Worm (Caenorhabditis elegans) whole organism, L4 larva: ENCODE data around the gene mmcm-1.

ENCODE experiments used
- F37D6.2 ChIP-seq: sonication (generic microtip); optimal IDR thresholded peaks from 2 replicates; lab custom pipeline; 2016; ENCODE audit warnings: mild to moderate bottlenecking, missing genetic modification characterization, missing compliant biosample characterization
- R02D3.7 ChIP-seq: fragments of 150-350 bp; sonication (generic microtip); optimal IDR thresholded peaks from 3 replicates; lab custom pipeline; 2014; ENCODE audit warnings: missing biosample characterization, missing genetic modification characterization
- aha-1 ChIP-seq: fragments of 150-350 bp; peaks from one replicate; lab custom pipeline; 2014; ENCODE audit warnings: missing biosample characterization, missing genetic modification characterization
- ceh-28 ChIP-seq: fragments of 150-350 bp; optimal IDR thresholded peaks from 2 replicates; lab custom pipeline; 2014; ENCODE audit warnings: missing biosample characterization, missing genetic modification reagents, missing genetic modification characterization
- ceh-32 ChIP-seq: sonication (generic microtip); optimal IDR thresholded peaks from 2 replicates; lab custom pipeline; 2016; ENCODE audit warnings: mild to moderate bottlenecking, missing genetic modification characterization, missing compliant biosample characterization; ENCODE audit not compliant: poor library complexity
- ceh-82 ChIP-seq: sonication (generic microtip); optimal IDR thresholded peaks from 2 replicates; lab custom pipeline; 2017; ENCODE audit warnings: missing biosample characterization, missing genetic modification characterization
- ces-1 ChIP-seq: fragments of 150-350 bp; sonication (generic microtip); optimal IDR thresholded peaks from 4 replicates; lab custom pipeline; 2014; ENCODE audit warnings: missing biosample characterization, missing genetic modification reagents, missing genetic modification characterization
- cey-2 ChIP-seq: sonication (generic microtip); optimal IDR thresholded peaks from 3 replicates; lab custom pipeline; 2017; ENCODE audit warnings: missing genetic modification characterization, mild to moderate bottlenecking, missing compliant biosample characterization, antibody characterized with exemption, borderline replicate concordance; ENCODE audit not compliant: insufficient read depth
- ctbp-1 ChIP-seq: fragments of 200-800 bp; sonication (Bioruptor generic); IDR thresholded peaks from 2 replicates; pipeline ENCODE4 v1.3.6; 2022; ENCODE audit warnings: missing genetic modification reagents, missing genetic modification characterization, missing compliant biosample characterization
- daf-12 ChIP-seq: fragments of 150-350 bp; optimal IDR thresholded peaks from 2 replicates; lab custom pipeline; 2014; ENCODE audit warnings: missing biosample characterization, missing genetic modification reagents, missing genetic modification characterization
- daf-16 ChIP-seq, 3 experiments: sonication (generic microtip); optimal IDR thresholded peaks; 2 replicates each; lab custom pipeline; 2016 to 2017; ENCODE audit warnings: missing genetic modification characterization in 3 of 3, missing genetic modification reagents in 3 of 3, mild to moderate bottlenecking in 2 of 3, missing compliant biosample characterization in 2 of 3, missing biosample characterization in 1 of 3, moderate library complexity in 1 of 3
- dmd-6 ChIP-seq: fragments of 200-800 bp; sonication (Bioruptor generic); IDR thresholded peaks from 2 replicates; pipeline ENCODE4 v1.3.6; 2022; ENCODE audit warnings: missing genetic modification reagents, missing genetic modification characterization, missing compliant biosample characterization
- dmd-8 ChIP-seq: fragments of 200-800 bp; sonication (Bioruptor generic); IDR thresholded peaks from 2 replicates; pipeline ENCODE4 v1.3.6; 2022; ENCODE audit warnings: missing genetic modification characterization, missing compliant biosample characterization
- dpl-1 ChIP-seq: fragments of 150-350 bp; optimal IDR thresholded peaks from 2 replicates; lab custom pipeline; 2014; ENCODE audit warnings: missing biosample characterization, missing genetic modification reagents, missing genetic modification characterization
- dve-1 ChIP-seq: sonication (generic microtip); optimal IDR thresholded peaks from 2 replicates; lab custom pipeline; 2017; ENCODE audit warnings: antibody characterized with exemption, mild to moderate bottlenecking, missing genetic modification characterization, missing compliant biosample characterization; ENCODE audit not compliant: insufficient read depth
- egl-27 ChIP-seq: sonication (generic microtip); optimal IDR thresholded peaks from 3 replicates; lab custom pipeline; 2017; ENCODE audit warnings: missing biosample characterization, missing genetic modification reagents, missing genetic modification characterization
- gei-8 ChIP-seq: fragments of 200-800 bp; sonication (Bioruptor generic); optimal IDR thresholded peaks from 2 replicates; lab custom pipeline; 2018; ENCODE audit warnings: mild to moderate bottlenecking, missing genetic modification characterization, missing compliant biosample characterization
- hlh-11 ChIP-seq: fragments of 200-800 bp; sonication (Bioruptor generic); optimal IDR thresholded peaks from 2 replicates; lab custom pipeline; 2018; ENCODE audit warnings: mild to moderate bottlenecking, missing genetic modification characterization, missing compliant biosample characterization
- hlh-30 ChIP-seq: sonication (generic microtip); optimal IDR thresholded peaks from 2 replicates; lab custom pipeline; 2017; ENCODE audit warnings: antibody characterized with exemption, mild to moderate bottlenecking, missing genetic modification characterization, missing compliant biosample characterization; ENCODE audit not compliant: insufficient read depth
- jun-1 ChIP-seq: fragments of 150-350 bp; optimal IDR thresholded peaks from 2 replicates; lab custom pipeline; 2014; ENCODE audit warnings: missing biosample characterization, missing genetic modification reagents, missing genetic modification characterization
- lin-1 ChIP-seq: fragments of 200-800 bp; sonication (Bioruptor generic); IDR thresholded peaks from 2 replicates; pipeline ENCODE4 v1.3.6; 2022; ENCODE audit warnings: missing genetic modification reagents, missing genetic modification characterization, missing compliant biosample characterization
- lin-29 ChIP-seq: fragments of 200-800 bp; sonication (Bioruptor generic); IDR thresholded peaks from 2 replicates; pipeline ENCODE4 v1.3.6; 2022; ENCODE audit warnings: missing genetic modification reagents, missing genetic modification characterization, missing compliant biosample characterization
- lin-39 ChIP-seq: fragments of 150-350 bp; optimal IDR thresholded peaks from 2 replicates; lab custom pipeline; 2014; ENCODE audit warnings: missing biosample characterization, missing genetic modification reagents, missing genetic modification characterization
- lir-3 ChIP-seq: sonication (generic microtip); optimal IDR thresholded peaks from 2 replicates; lab custom pipeline; 2016; ENCODE audit warnings: mild to moderate bottlenecking, missing genetic modification characterization, missing compliant biosample characterization
- lsy-2 ChIP-seq, 2 experiments: fragments of 150-350 bp in 1 of 2; sonication (generic microtip) in 1 of 2; optimal IDR thresholded peaks; 2 replicates each; lab custom pipeline; 2014 to 2017; ENCODE audit warnings: missing biosample characterization in 2 of 2, missing genetic modification characterization in 2 of 2
- madf-5 ChIP-seq, 2 experiments: fragments of 200-800 bp; sonication (Bioruptor generic); IDR thresholded peaks; 2 replicates each; pipeline ENCODE4 v1.3.6; 2022; ENCODE audit warnings: missing compliant biosample characterization in 2 of 2, missing genetic modification characterization in 2 of 2
- madf-9 ChIP-seq: fragments of 200-800 bp; sonication (Bioruptor generic); conservative IDR thresholded peaks from 2 replicates; pipeline ENCODE4 v1.3.6; 2022; ENCODE audit warnings: missing genetic modification reagents, missing genetic modification characterization, missing compliant biosample characterization
- mdl-1 ChIP-seq, 2 experiments: fragments of 150-350 bp in 1 of 2; sonication (generic microtip) in 1 of 2; optimal IDR thresholded peaks; 2 replicates each; lab custom pipeline; 2014 to 2017; ENCODE audit warnings: missing biosample characterization in 2 of 2, missing genetic modification characterization in 2 of 2
- mdt-29 ChIP-seq: fragments of 200-800 bp; sonication (Bioruptor generic); IDR thresholded peaks from 2 replicates; pipeline ENCODE4 v1.3.6; 2022; ENCODE audit warnings: missing genetic modification reagents, missing genetic modification characterization, missing compliant biosample characterization
- mep-1 ChIP-seq: fragments of 150-350 bp; sonication (generic microtip); optimal IDR thresholded peaks from 3 replicates; lab custom pipeline; 2014; ENCODE audit warnings: missing biosample characterization, missing genetic modification characterization
- mxl-3 ChIP-seq: fragments of 200-800 bp; sonication (Bioruptor generic); optimal IDR thresholded peaks from 2 replicates; lab custom pipeline; 2018; ENCODE audit warnings: mild to moderate bottlenecking, missing genetic modification characterization, missing compliant biosample characterization
- nhr-10 ChIP-seq: fragments of 150-350 bp; optimal IDR thresholded peaks from 2 replicates; lab custom pipeline; 2014; ENCODE audit warnings: missing biosample characterization, missing genetic modification characterization
- nhr-102 ChIP-seq: sonication (generic microtip); optimal IDR thresholded peaks from 2 replicates; lab custom pipeline; 2016; ENCODE audit warnings: mild to moderate bottlenecking, missing genetic modification characterization, moderate library complexity, missing compliant biosample characterization
- nhr-11 ChIP-seq: fragments of 150-350 bp; optimal IDR thresholded peaks from 2 replicates; lab custom pipeline; 2014; ENCODE audit warnings: missing biosample characterization, missing genetic modification characterization
- nhr-25 ChIP-seq: sonication (generic microtip); optimal IDR thresholded peaks from 2 replicates; lab custom pipeline; 2017; ENCODE audit warnings: missing genetic modification characterization, mild to moderate bottlenecking, missing compliant biosample characterization, antibody characterized with exemption, moderate library complexity, borderline replicate concordance; ENCODE audit not compliant: insufficient read depth
- nhr-28 ChIP-seq: fragments of 150-350 bp; optimal IDR thresholded peaks from 2 replicates; lab custom pipeline; 2014; ENCODE audit warnings: missing biosample characterization, missing genetic modification characterization
- nhr-41 ChIP-seq: fragments of 200-800 bp; sonication (Bioruptor generic); IDR thresholded peaks from 2 replicates; pipeline ENCODE4 v1.3.6; 2022; ENCODE audit warnings: missing genetic modification reagents, missing genetic modification characterization, missing compliant biosample characterization
- nhr-48 ChIP-seq: sonication (generic microtip); optimal IDR thresholded peaks from 2 replicates; lab custom pipeline; 2016; ENCODE audit warnings: mild to moderate bottlenecking, missing genetic modification characterization, missing compliant biosample characterization
- nhr-6 ChIP-seq: fragments of 150-350 bp; optimal IDR thresholded peaks from 2 replicates; lab custom pipeline; 2014; ENCODE audit warnings: missing biosample characterization, missing genetic modification characterization
- pha-4 ChIP-seq, 2 experiments: fragments of 150-350 bp in 1 of 2; fragments of 200-800 bp in 1 of 2; sonication (Bioruptor generic) in 1 of 2; IDR thresholded peaks in 1 of 2; optimal IDR thresholded peaks in 1 of 2; 2 replicates each; pipeline versions ENCODE4 v1.3.6 to Lab custom; 2014 to 2022; ENCODE audit warnings: missing genetic modification characterization in 2 of 2, missing genetic modification reagents in 2 of 2, missing biosample characterization in 1 of 2, missing compliant biosample characterization in 1 of 2
- pqm-1 ChIP-seq: sonication (generic microtip); optimal IDR thresholded peaks from 2 replicates; lab custom pipeline; 2017; ENCODE audit warnings: missing biosample characterization, missing genetic modification characterization
- rbr-2 ChIP-seq: sonication (generic microtip); optimal IDR thresholded peaks from 2 replicates; lab custom pipeline; 2016; ENCODE audit warnings: missing genotype, missing genetic modification characterization, missing compliant biosample characterization
- set-16 ChIP-seq: fragments of 200-800 bp; sonication (Bioruptor generic); IDR thresholded peaks from 2 replicates; pipeline ENCODE4 v1.3.6; 2022; ENCODE audit warnings: missing genetic modification reagents, missing genetic modification characterization, missing compliant biosample characterization
- tag-97 ChIP-seq: fragments of 200-800 bp; sonication (Bioruptor generic); IDR thresholded peaks from 2 replicates; pipeline ENCODE4 v1.3.6; 2022; ENCODE audit warnings: missing genetic modification characterization, missing compliant biosample characterization
- unc-62 ChIP-seq, 3 experiments: fragments of 150-350 bp in 1 of 3; sonication (generic microtip); optimal IDR thresholded peaks in 2 of 3; peaks in 1 of 3; 1 replicate in 1 of 3; 2 replicates in 2 of 3; lab custom pipeline; 2014 to 2017; ENCODE audit warnings: missing biosample characterization in 3 of 3, missing genetic modification characterization in 3 of 3, missing genetic modification reagents in 3 of 3, missing genotype in 1 of 3
- zfp-2 ChIP-seq: sonication (generic microtip); optimal IDR thresholded peaks from 2 replicates; lab custom pipeline; 2016; ENCODE audit warnings: mild to moderate bottlenecking, missing genetic modification characterization, missing compliant biosample characterization

The mmcm-1 gene

DNA sequence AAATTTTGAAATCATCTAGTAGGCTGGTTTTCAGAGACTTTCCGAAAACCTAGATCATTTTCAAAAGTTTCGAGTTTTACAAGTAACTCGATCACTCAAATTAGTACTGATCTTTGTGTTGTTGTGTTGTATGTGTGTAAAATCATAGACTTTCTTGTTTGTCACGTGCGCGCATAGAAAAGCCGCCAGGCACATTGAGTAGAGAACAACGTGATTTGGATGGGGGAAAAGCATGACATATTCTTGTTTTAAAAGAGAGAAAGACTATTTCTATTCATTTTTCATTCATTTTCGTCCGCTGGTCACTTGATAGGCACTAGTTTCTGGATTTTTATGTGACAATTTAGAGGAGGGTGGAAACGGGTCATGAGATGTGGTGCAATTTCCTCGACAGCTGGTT, 46.7 kb upstream of the mmcm-1 start (continued):
- TF ChIP-seq nhr-102 (tag; lab: Kevin White, UChicago) (no peak), jun-1 (tag; lab: Kevin White, UChicago) (no peak), lin-1 (GFP tag; lab: Robert Waterston, UW) (no peak), pqm-1 (tag; lab: Kevin White, UChicago) (no peak), aha-1 (tag; lab: Kevin White, UChicago) (peak; percentile 96), unc-62 (GFP tag; optimal IDR thresholded peaks at IDR 0.05 in 1 of 2; lab: Kevin White, UChicago) (peak in 1 of 2 experiments; percentile 60), unc-62 (tag; optimal IDR thresholded peaks at IDR 0.05; lab: Kevin White, UChicago) (no peak), dmd-8 (GFP tag; lab: Robert Waterston, UW) (no peak), nhr-10 (tag; lab: Kevin White, UChicago) (no peak), pha-4 (GFP tag; IDR thresholded peaks at IDR 0.05; lab: Robert Waterston, UW) (no peak), pha-4 (tag; optimal IDR thresholded peaks at IDR 0.05; lab: Kevin White, UChicago) (no peak), tag-97 (GFP tag; lab: Robert Waterston, UW) (no peak)

DNA sequence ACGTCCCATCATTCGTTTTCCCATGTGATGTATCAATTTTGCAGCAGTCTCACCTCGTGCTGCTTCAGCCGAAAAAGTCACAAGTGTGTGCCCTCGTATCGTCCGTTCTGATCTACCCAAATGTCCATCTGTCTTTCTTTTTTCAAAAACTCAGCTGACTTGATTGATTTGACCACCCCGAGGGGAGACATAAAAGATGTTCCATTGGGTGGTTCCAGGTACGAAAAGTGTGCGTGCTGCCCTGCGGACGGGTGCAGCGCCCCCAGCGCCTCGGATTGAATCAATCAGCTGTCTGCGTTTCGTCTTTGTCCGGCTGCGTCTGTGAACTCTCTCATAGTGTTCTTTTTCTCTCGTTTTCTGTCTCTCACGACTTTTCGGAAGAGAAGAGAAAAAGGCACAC, 45.7 kb upstream of the mmcm-1 start:
- TF ChIP-seq nhr-48 (peak; percentile 93), R02D3.7 (tag; lab: Kevin White, UChicago) (no peak), nhr-6 (tag; lab: Kevin White, UChicago) (peak; percentile 24), unc-62 (GFP tag; optimal IDR thresholded peaks at IDR 0.05 in 1 of 2; lab: Kevin White, UChicago) (peak in 1 of 2 experiments; percentile 100), unc-62 (tag; optimal IDR thresholded peaks at IDR 0.05; lab: Kevin White, UChicago) (no peak), dve-1 (peak; percentile 72), nhr-25 (no peak), ceh-82 (tag; lab: Kevin White, UChicago) (no peak), mdl-1 (tag; optimal IDR thresholded peaks at IDR 0.05; lab: Kevin White, UChicago) (peak; percentile 42 to 87), mep-1 (tag; lab: Kevin White, UChicago) (peak; percentile 56), hlh-11 (tag; lab: Kevin White, UChicago) (peak; percentile 93), mdt-29 (GFP tag; lab: Robert Waterston, UW) (0 out of 2 replicates have a peak, but pooled peaks have one; percentile 48), lin-29 (GFP tag; lab: Robert Waterston, UW) (no peak), zfp-2 (tag; lab: Kevin White, UChicago) (no peak), rbr-2 (peak; percentile 20), lsy-2 (tag; optimal IDR thresholded peaks at IDR 0.05; lab: Kevin White, UChicago) (peak; percentile 1 to 65), set-16 (peak; percentile 74; the same call in 1 of the 2 replicates), ceh-28 (peak; percentile 2), F37D6.2 (tag; lab: Kevin White, UChicago) (peak; percentile 9), ceh-32 (no peak), gei-8 (GFP tag; lab: Kevin White, UChicago) (no peak), dmd-6 (GFP tag; lab: Robert Waterston, UW) (peak; percentile 69), daf-16 (GFP tag; optimal IDR thresholded peaks at IDR 0.05; lab: Kevin White, UChicago) (no peak), daf-16 (tag; optimal IDR thresholded peaks at IDR 0.05; lab: Kevin White, UChicago) (peak; percentile 34), madf-9 (GFP tag; lab: Robert Waterston, UW) (0 out of 2 replicates have a peak, but pooled peaks have one; percentile 33), lin-39 (tag; lab: Kevin White, UChicago) (peak; percentile 63), hlh-30 (tag; lab: Kevin White, UChicago) (peak; percentile 96), dpl-1 (GFP tag; lab: Kevin White, UChicago) (no peak), madf-5 (GFP tag; IDR thresholded peaks at IDR 0.05; lab: Robert Waterston, UW) (0 out of 4 replicates have a peak, but pooled peaks of 1 of the 2 experiments have one; percentile 49), nhr-11 (tag; lab: Kevin White, UChicago) (peak; percentile 43), mxl-3 (GFP tag; lab: Kevin White, UChicago) (peak; percentile 75), ces-1 (GFP tag; lab: Kevin White, UChicago) (no peak), cey-2 (tag; lab: Kevin White, UChicago) (peak; percentile 25), nhr-41 (GFP tag; lab: Robert Waterston, UW) (no peak), ctbp-1 (GFP tag; lab: Robert Waterston, UW) (peak; percentile 47; the same call in 1 of the 2 replicates), lir-3 (tag; lab: Kevin White, UChicago) (no peak), nhr-28 (peak; percentile 70), aha-1 (tag; lab: Kevin White, UChicago) (peak; percentile 92), daf-12 (no peak), egl-27 (tag; lab: Kevin White, UChicago) (no peak)
